Fruit fly (Drosophila melanogaster): Measurements from ENCODE around the gene Paip2.

Gene Paip2

DNA sequence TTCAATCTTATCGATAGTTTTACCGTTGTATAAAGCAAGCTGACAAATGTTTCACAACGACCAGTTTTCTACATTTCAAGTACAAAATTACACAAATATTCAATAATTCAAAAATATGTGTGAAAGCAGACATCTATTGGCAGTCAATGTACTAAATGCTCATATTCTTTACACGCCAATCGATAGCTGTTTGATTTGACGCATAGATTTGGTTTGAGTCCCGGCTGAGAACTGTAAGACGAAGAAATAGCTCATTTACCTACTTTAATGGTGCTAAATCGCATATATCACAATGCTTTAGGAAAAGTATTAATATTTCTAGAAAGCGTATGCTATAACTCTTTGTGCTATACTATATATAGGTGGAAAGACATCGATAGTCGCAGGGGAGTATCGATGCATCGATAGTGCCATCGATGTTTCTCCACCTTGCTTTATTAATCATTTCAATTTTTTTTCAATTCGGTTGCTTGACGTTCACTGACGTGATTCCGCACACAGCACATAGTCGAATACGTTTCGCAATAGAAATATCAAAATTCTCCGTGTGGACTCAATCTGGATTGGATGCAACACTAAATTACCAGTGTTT is at the start of gene Paip2 (continued):
- TF ChIP-seq tna (GFP tag; IDR thresholded peaks at IDR 0.05; ENCODE audit: partially characterized antibody) (peak; percentile 97), phol (tag; optimal IDR thresholded peaks at IDR 0.05) (peak; percentile 64), Gsc (GFP tag; IDR thresholded peaks at IDR 0.05) (no peak), CG11398 (GFP tag; optimal IDR thresholded peaks at IDR 0.05) (no peak), CG31441 (GFP tag; IDR thresholded peaks at IDR 0.05) (0 out of 2 replicates have a peak, but pooled peaks have one; percentile 19), eve (GFP tag; optimal IDR thresholded peaks at IDR 0.05) (no peak), pnt (GFP tag; optimal IDR thresholded peaks at IDR 0.05) (no peak), CG16779 (GFP tag; IDR thresholded peaks at IDR 0.05) (no peak), cad (GFP tag; optimal IDR thresholded peaks at IDR 0.05) (no peak), Abd-B (GFP tag; optimal IDR thresholded peaks at IDR 0.05) (peak; percentile 74), nerfin-2 (GFP tag; IDR thresholded peaks at IDR 0.05; ENCODE audit: partially characterized antibody) (peak; percentile 98), CG12391 (tag; optimal IDR thresholded peaks at IDR 0.05) (peak; percentile 40), CG2678 (tag; optimal IDR thresholded peaks at IDR 0.05) (no peak), CG4404 (GFP tag; IDR thresholded peaks at IDR 0.05) (no peak), CG31224 (GFP tag; IDR thresholded peaks at IDR 0.05) (no peak), CG10209 (GFP tag; optimal IDR thresholded peaks at IDR 0.05) (no peak), CG13123 (GFP tag; optimal IDR thresholded peaks at IDR 0.05) (no peak), HLHmδ (GFP tag; optimal IDR thresholded peaks at IDR 0.05) (no peak), CG15479 (GFP tag; optimal IDR thresholded peaks at IDR 0.05) (no peak), trh (GFP tag; optimal IDR thresholded peaks at IDR 0.05) (no peak), CG11695 (GFP tag; IDR thresholded peaks at IDR 0.05) (no peak), Med (GFP tag) (peak; percentile 90), Hey (tag; optimal IDR thresholded peaks at IDR 0.05) (no peak), CG6254 (GFP tag; optimal IDR thresholded peaks at IDR 0.05) (no peak), BtbVII (GFP tag; optimal IDR thresholded peaks at IDR 0.05) (no peak), sima (GFP tag; optimal IDR thresholded peaks at IDR 0.05) (no peak), CG13624 (GFP tag; optimal IDR thresholded peaks at IDR 0.05) (no peak), disco-r (GFP tag; optimal IDR thresholded peaks at IDR 0.05) (no peak), en (GFP tag; optimal IDR thresholded peaks at IDR 0.05) (no peak), ewg (GFP tag; optimal IDR thresholded peaks at IDR 0.05) (no peak), CG6854 (GFP tag; optimal IDR thresholded peaks at IDR 0.05) (no peak), CG6272 (GFP tag; IDR thresholded peaks at IDR 0.05) (peak; percentile 45; the same call in 1 of the 2 replicates), CG12155 (GFP tag; optimal IDR thresholded peaks at IDR 0.05) (peak; percentile 9), Nf-YA (GFP tag; IDR thresholded peaks at IDR 0.05) (no peak), Usf (GFP tag; optimal IDR thresholded peaks at IDR 0.05) (no peak), btn (GFP tag; optimal IDR thresholded peaks at IDR 0.05) (no peak), CG14710 (tag; optimal IDR thresholded peaks at IDR 0.05) (peak; percentile 80), tin (GFP tag; optimal IDR thresholded peaks at IDR 0.05) (no peak), esg (GFP tag; conservative IDR thresholded peaks at IDR 0.05) (no peak), ftz-f1 (GFP tag; optimal IDR thresholded peaks at IDR 0.05) (no peak), pb (GFP tag; optimal IDR thresholded peaks at IDR 0.05) (no peak), run (tag; optimal IDR thresholded peaks at IDR 0.05) (no peak), ara (GFP tag; IDR thresholded peaks at IDR 0.05) (no peak), schlank (tag; optimal IDR thresholded peaks at IDR 0.05) (no peak), fd3F (GFP tag; optimal IDR thresholded peaks at IDR 0.05) (no peak), CHES-1-like (GFP tag; optimal IDR thresholded peaks at IDR 0.05) (no peak), az2 (GFP tag; optimal IDR thresholded peaks at IDR 0.05) (no peak), CG3995 (GFP tag; optimal IDR thresholded peaks at IDR 0.05) (peak; percentile 4), Oli (tag; optimal IDR thresholded peaks at IDR 0.05) (no peak), Gug (GFP tag; IDR thresholded peaks at IDR 0.05) (no peak), caup (GFP tag; optimal IDR thresholded peaks at IDR 0.05; ENCODE audit: severe bottlenecking) (no peak)
